Fruit fly (Drosophila melanogaster): Measurements from ENCODE around the gene CG7295.

Gene CG7295

dm6 chr2L:1886533-1887183, 17.1 kb downstream of the CG7295 start (continued):
- TF ChIP-seq cyc (GFP tag; optimal IDR thresholded peaks at IDR 0.05): no peak
- peak; percentile 57 to 58 for TF ChIP-seq ss (GFP tag; optimal IDR thresholded peaks at IDR 0.05)
- peak; percentile 24 for TF ChIP-seq Eip78C (GFP tag)
- TF ChIP-seq CG34406 (GFP tag; optimal IDR thresholded peaks at IDR 0.05): no peak
- TF ChIP-seq CG1621 (tag; optimal IDR thresholded peaks at IDR 0.05): peak; percentile 61
- no peak for TF ChIP-seq lz (GFP tag; optimal IDR thresholded peaks at IDR 0.05)
- peak; percentile 21 for TF ChIP-seq fd59A (GFP tag; optimal IDR thresholded peaks at IDR 0.05)
- peak; percentile 49 for TF ChIP-seq CG6808 (GFP tag; optimal IDR thresholded peaks at IDR 0.05)
- peak; percentile 44; the same call in 2 of the 3 replicates for TF ChIP-seq CG6163 (GFP tag; IDR thresholded peaks at IDR 0.05)
- TF ChIP-seq topi (GFP tag; optimal IDR thresholded peaks at IDR 0.05): no peak
- no peak for TF ChIP-seq CG31627 (GFP tag; optimal IDR thresholded peaks at IDR 0.05)
- no peak for TF ChIP-seq Hr4 (GFP tag; optimal IDR thresholded peaks at IDR 0.05)

dm6 chr2L:1887729-1888128, 18.1 kb downstream of the CG7295 start:
- TF ChIP-seq Met (GFP tag; optimal IDR thresholded peaks at IDR 0.05): peak; percentile 47
- TF ChIP-seq CG6276 (GFP tag; optimal IDR thresholded peaks at IDR 0.05): no peak
- peak; percentile 70 for TF ChIP-seq CG1621 (tag; optimal IDR thresholded peaks at IDR 0.05)
- peak; percentile 58 for TF ChIP-seq CG6792 (GFP tag; optimal IDR thresholded peaks at IDR 0.05)
- no peak for TF ChIP-seq CG8319 (GFP tag; optimal IDR thresholded peaks at IDR 0.05)
- peak; percentile 53 for TF ChIP-seq cyc (GFP tag; optimal IDR thresholded peaks at IDR 0.05)
- TF ChIP-seq CG8119 (GFP tag; IDR thresholded peaks at IDR 0.05): no peak
- TF ChIP-seq CG10669 (GFP tag; optimal IDR thresholded peaks at IDR 0.05): peak; percentile 50
- TF ChIP-seq fkh (GFP tag; optimal IDR thresholded peaks at IDR 0.05): no peak
- no peak for TF ChIP-seq CG4318 (GFP tag; optimal IDR thresholded peaks at IDR 0.05)
- peak; percentile 41 for TF ChIP-seq OdsH (GFP tag; optimal IDR thresholded peaks at IDR 0.05)
- TF ChIP-seq dsx (GFP tag; optimal IDR thresholded peaks at IDR 0.05; ENCODE audit: poor library complexity, severe bottlenecking): peak; percentile 70
- TF ChIP-seq Eip93F (GFP tag; optimal IDR thresholded peaks at IDR 0.05): no peak
- peak; percentile 58 for TF ChIP-seq pdm3 (GFP tag; optimal IDR thresholded peaks at IDR 0.05)
- peak; percentile 46 for TF ChIP-seq ss (GFP tag; optimal IDR thresholded peaks at IDR 0.05)
- TF ChIP-seq achi (GFP tag; optimal IDR thresholded peaks at IDR 0.05): peak; percentile 34
- TF ChIP-seq acj6 (GFP tag; optimal IDR thresholded peaks at IDR 0.05): peak; percentile 41
- peak; percentile 48 for TF ChIP-seq topi (GFP tag; optimal IDR thresholded peaks at IDR 0.05)
- TF ChIP-seq salr (GFP tag; optimal IDR thresholded peaks at IDR 0.05): peak in 1 of 2 experiments; percentile 35
- TF ChIP-seq CG6163 (GFP tag; IDR thresholded peaks at IDR 0.05): 0 out of 3 replicates have a peak, but pooled peaks have one; percentile 35
- TF ChIP-seq spab (GFP tag; optimal IDR thresholded peaks at IDR 0.05): peak; percentile 32
- TF ChIP-seq Eip75B (GFP tag; optimal IDR thresholded peaks at IDR 0.05): peak; percentile 64
- TF ChIP-seq fd59A (GFP tag; optimal IDR thresholded peaks at IDR 0.05): peak; percentile 31
- no peak for TF ChIP-seq eg (GFP tag; IDR thresholded peaks at IDR 0.05)
- TF ChIP-seq Ets96B (tag; optimal IDR thresholded peaks at IDR 0.05): peak; percentile 53
- no peak for TF ChIP-seq Gug (GFP tag; IDR thresholded peaks at IDR 0.05)
- TF ChIP-seq Smox (GFP tag; optimal IDR thresholded peaks at IDR 0.05): peak; percentile 33
- no peak for TF ChIP-seq CG11902 (GFP tag; optimal IDR thresholded peaks at IDR 0.05)
- no peak for TF ChIP-seq CG15336 (GFP tag; IDR thresholded peaks at IDR 0.05)
- TF ChIP-seq CG32006 (GFP tag; optimal IDR thresholded peaks at IDR 0.05): no peak
- TF ChIP-seq svp (GFP tag): peak; percentile 74
- peak; percentile 27 for TF ChIP-seq CG3032 (tag; optimal IDR thresholded peaks at IDR 0.05)
- TF ChIP-seq Eip78C (GFP tag): peak; percentile 85
- TF ChIP-seq esn (GFP tag; optimal IDR thresholded peaks at IDR 0.05): peak; percentile 63
- TF ChIP-seq CG9139 (GFP tag; optimal IDR thresholded peaks at IDR 0.05): peak; percentile 26
- peak; percentile 57 for TF ChIP-seq CG7368 (GFP tag; optimal IDR thresholded peaks at IDR 0.05)
- no peak for TF ChIP-seq fd85E (GFP tag; optimal IDR thresholded peaks at IDR 0.05)
- peak; percentile 32 for TF ChIP-seq CG6808 (GFP tag; optimal IDR thresholded peaks at IDR 0.05)
- no peak for TF ChIP-seq dac (GFP tag; optimal IDR thresholded peaks at IDR 0.05)
- peak; percentile 36 for TF ChIP-seq Hr39 (GFP tag; optimal IDR thresholded peaks at IDR 0.05)
- peak; percentile 46 for TF ChIP-seq lz (GFP tag; optimal IDR thresholded peaks at IDR 0.05)
- TF ChIP-seq Hr4 (GFP tag; optimal IDR thresholded peaks at IDR 0.05): no peak
- no peak for TF ChIP-seq Sox15 (GFP tag; optimal IDR thresholded peaks at IDR 0.05)
- TF ChIP-seq CG10631 (GFP tag; optimal IDR thresholded peaks at IDR 0.05): peak; percentile 62
- peak; percentile 67 for TF ChIP-seq Sox14 (GFP tag; optimal IDR thresholded peaks at IDR 0.05)
- TF ChIP-seq Lpt (GFP tag; optimal IDR thresholded peaks at IDR 0.05): peak; percentile 40

Data from whole organism, prepupa.